Worm (Caenorhabditis elegans) whole organism, early embryonic: ENCODE measurements around the gene irg-4.

Source experiments
- B0310.2 ChIP-seq: sonication (generic microtip); optimal IDR thresholded peaks from 2 replicates; lab custom pipeline; 2016; ENCODE audit warnings: mild to moderate bottlenecking, missing genetic modification characterization, missing compliant biosample characterization
- F13C5.2 ChIP-seq: sonication (generic microtip); optimal IDR thresholded peaks from 2 replicates; lab custom pipeline; 2017; ENCODE audit warnings: mild to moderate bottlenecking, missing genetic modification characterization, inconsistent platforms, missing compliant biosample characterization
- ama-1 ChIP-seq: fragments of 150-350 bp; optimal IDR thresholded peaks from 2 replicates; lab custom pipeline; 2014
- ceh-36 ChIP-seq: sonication (generic microtip); optimal IDR thresholded peaks from 2 replicates; lab custom pipeline; 2016; ENCODE audit warnings: missing genetic modification characterization, inconsistent platforms, missing compliant biosample characterization
- flt-1 ChIP-seq: fragments of 200-800 bp; sonication (Bioruptor generic); IDR thresholded peaks from 2 replicates; pipeline ENCODE4 v1.3.6; 2022; ENCODE audit warnings: missing genetic modification characterization, missing compliant biosample characterization
- tbx-11 ChIP-seq: fragments of 200-800 bp; sonication (Bioruptor generic); IDR thresholded peaks from 2 replicates; pipeline ENCODE4 v1.3.6; 2022; ENCODE audit warnings: missing genetic modification characterization, missing compliant biosample characterization
- tra-4 ChIP-seq: sonication (generic microtip); optimal IDR thresholded peaks from 2 replicates; lab custom pipeline; 2017; ENCODE audit warnings: missing genetic modification characterization, missing compliant biosample characterization

DNA sequence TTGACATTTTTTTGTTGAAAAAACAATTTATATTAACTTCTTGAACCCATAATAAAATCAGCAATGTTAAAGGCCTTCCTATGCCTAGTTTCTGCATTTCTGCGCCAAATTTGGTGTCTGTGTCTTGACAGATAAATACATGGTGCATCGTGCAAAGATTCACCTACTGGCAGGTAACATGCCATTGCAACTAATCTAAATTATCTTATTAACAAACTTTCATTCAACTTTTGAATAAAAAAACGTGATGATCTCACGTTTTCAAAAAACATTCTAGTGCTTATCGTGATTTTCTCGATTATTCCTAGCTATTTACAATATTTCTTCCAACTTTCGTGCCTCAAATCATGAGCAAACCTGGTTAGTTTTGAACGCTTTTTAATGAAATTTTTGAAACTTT, 21.0 kb downstream of the irg-4 start, which contains the start of gene C25G4.7:
- TF ChIP-seq tra-4 (tag; lab: Kevin White, UChicago) (no peak), B0310.2 (tag; lab: Kevin White, UChicago) (no peak), ama-1 (lab: Kevin White, UChicago) (no peak), ceh-36 (tag; lab: Kevin White, UChicago) (no peak), tbx-11 (GFP tag; lab: Robert Waterston, UW) (no peak), F13C5.2 (no peak), flt-1 (GFP tag; lab: Robert Waterston, UW) (no peak)
